Worm (Caenorhabditis elegans) whole organism, L3 larva: ENCODE results near the gene F13A7.14.

Source experiments
- R02D3.7 ChIP-seq: fragments of 150-350 bp; optimal IDR thresholded peaks from 2 replicates; lab custom pipeline; 2014; ENCODE audit warnings: missing biosample characterization, missing genetic modification characterization
- ZK546.5 ChIP-seq: sonication (generic microtip); optimal IDR thresholded peaks from 2 replicates; lab custom pipeline; 2017; ENCODE audit warnings: missing biosample characterization, missing genetic modification characterization
- aly-2 ChIP-seq: fragments of 150-350 bp; optimal IDR thresholded peaks from 2 replicates; lab custom pipeline; 2014; ENCODE audit warnings: missing biosample characterization, missing genetic modification characterization
- ama-1 ChIP-seq: fragments of 150-350 bp; optimal IDR thresholded peaks from 2 replicates; lab custom pipeline; 2018
- ceh-16 ChIP-seq: sonication (generic microtip); optimal IDR thresholded peaks from 2 replicates; lab custom pipeline; 2017; ENCODE audit warnings: missing biosample characterization, missing genetic modification characterization
- ceh-28 ChIP-seq: fragments of 150-350 bp; optimal IDR thresholded peaks from 2 replicates; lab custom pipeline; 2014; ENCODE audit warnings: missing biosample characterization, missing genetic modification reagents, missing genetic modification characterization
- ceh-82 ChIP-seq: fragments of 150-350 bp; optimal IDR thresholded peaks from 2 replicates; lab custom pipeline; 2014; ENCODE audit warnings: missing biosample characterization, missing genetic modification characterization
- ceh-9 ChIP-seq: sonication (generic microtip); optimal IDR thresholded peaks from 2 replicates; lab custom pipeline; 2018; ENCODE audit warnings: missing biosample characterization, missing genetic modification characterization
- daf-12 ChIP-seq: fragments of 150-350 bp; optimal IDR thresholded peaks from 2 replicates; lab custom pipeline; 2014; ENCODE audit warnings: missing biosample characterization, missing genetic modification reagents, missing genetic modification characterization
- egl-27 ChIP-seq: sonication (generic microtip); optimal IDR thresholded peaks from 4 replicates; lab custom pipeline; 2017; ENCODE audit warnings: missing biosample characterization, missing genetic modification reagents, missing genetic modification characterization
- egl-5 ChIP-seq: fragments of 150-350 bp; optimal IDR thresholded peaks from 2 replicates; lab custom pipeline; 2017; ENCODE audit warnings: missing biosample characterization, missing genetic modification reagents, missing genetic modification characterization, inconsistent platforms
- elt-1 ChIP-seq: fragments of 150-350 bp; optimal IDR thresholded peaks from 2 replicates; lab custom pipeline; 2014; ENCODE audit warnings: missing biosample characterization, missing genetic modification characterization
- elt-2 ChIP-seq: sonication (generic microtip); optimal IDR thresholded peaks from 2 replicates; lab custom pipeline; 2016; ENCODE audit warnings: missing genetic modification reagents, mild to moderate bottlenecking, missing genetic modification characterization, missing compliant biosample characterization
- elt-3 ChIP-seq, 3 experiments: fragments of 150-350 bp in 1 of 3; sonication (generic microtip) in 2 of 3; optimal IDR thresholded peaks; 2 replicates in 2 of 3; 4 replicates in 1 of 3; lab custom pipeline; 2014 to 2017; ENCODE audit warnings: missing biosample characterization in 3 of 3, missing genetic modification characterization in 3 of 3
- eor-1 ChIP-seq, 2 experiments: fragments of 150-350 bp; optimal IDR thresholded peaks; 2 replicates each; lab custom pipeline; 2014 to 2018; ENCODE audit warnings: missing biosample characterization in 2 of 2, missing genetic modification characterization in 2 of 2
- fkh-10 ChIP-seq: sonication (generic microtip); optimal IDR thresholded peaks from 2 replicates; lab custom pipeline; 2017; ENCODE audit warnings: missing biosample characterization, missing genetic modification reagents, missing genetic modification characterization
- fkh-2 ChIP-seq: fragments of 150-350 bp; optimal IDR thresholded peaks from 2 replicates; lab custom pipeline; 2014; ENCODE audit warnings: missing biosample characterization, missing genetic modification reagents, missing genetic modification characterization
- fos-1 ChIP-seq: fragments of 150-350 bp; optimal IDR thresholded peaks from 2 replicates; lab custom pipeline; 2014; ENCODE audit warnings: missing biosample characterization, missing genetic modification characterization
- hmg-11 ChIP-seq: sonication (generic microtip); optimal IDR thresholded peaks from 2 replicates; lab custom pipeline; 2016; ENCODE audit warnings: missing genetic modification characterization, missing compliant biosample characterization
- jun-1 ChIP-seq: fragments of 150-350 bp; optimal IDR thresholded peaks from 2 replicates; lab custom pipeline; 2014; ENCODE audit warnings: missing biosample characterization, missing genetic modification reagents, missing genetic modification characterization
- lin-15B ChIP-seq: fragments of 150-350 bp; optimal IDR thresholded peaks from 2 replicates; lab custom pipeline; 2014; ENCODE audit warnings: missing biosample characterization, missing genetic modification characterization
- lin-39 ChIP-seq: fragments of 150-350 bp; optimal IDR thresholded peaks from 2 replicates; lab custom pipeline; 2018; ENCODE audit warnings: missing biosample characterization, missing genetic modification reagents, missing genetic modification characterization
- lsy-12 ChIP-seq: sonication (generic microtip); optimal IDR thresholded peaks from 2 replicates; lab custom pipeline; 2016; ENCODE audit warnings: mild to moderate bottlenecking, missing genetic modification characterization, missing compliant biosample characterization
- mdl-1 ChIP-seq: fragments of 150-350 bp; optimal IDR thresholded peaks from 2 replicates; lab custom pipeline; 2014; ENCODE audit warnings: missing biosample characterization, missing genetic modification characterization
- mml-1 ChIP-seq: fragments of 150-350 bp; sonication (generic microtip); optimal IDR thresholded peaks from 3 replicates; lab custom pipeline; 2014; ENCODE audit warnings: missing biosample characterization, missing genetic modification characterization
- nfya-1 ChIP-seq: sonication (generic microtip); optimal IDR thresholded peaks from 2 replicates; lab custom pipeline; 2017; ENCODE audit warnings: missing genetic modification characterization, mild to moderate bottlenecking, missing compliant biosample characterization, antibody characterized with exemption, moderate library complexity; ENCODE audit not compliant: insufficient read depth
- nhr-11 ChIP-seq: fragments of 150-350 bp; optimal IDR thresholded peaks from 2 replicates; lab custom pipeline; 2014; ENCODE audit warnings: missing biosample characterization, missing genetic modification characterization
- nhr-12 ChIP-seq: fragments of 150-350 bp; optimal IDR thresholded peaks from 2 replicates; lab custom pipeline; 2014; ENCODE audit warnings: missing biosample characterization, missing genetic modification characterization
- nhr-23 ChIP-seq: fragments of 150-350 bp; optimal IDR thresholded peaks from 2 replicates; lab custom pipeline; 2014; ENCODE audit warnings: missing biosample characterization, missing genetic modification reagents, missing genetic modification characterization
- nhr-237 ChIP-seq: fragments of 150-350 bp; optimal IDR thresholded peaks from 2 replicates; lab custom pipeline; 2014; ENCODE audit warnings: missing biosample characterization, missing genetic modification characterization
- nhr-25 ChIP-seq: sonication (generic microtip); optimal IDR thresholded peaks from 2 replicates; lab custom pipeline; 2017; ENCODE audit warnings: missing biosample characterization, missing genetic modification characterization
- nhr-28 ChIP-seq: fragments of 150-350 bp; optimal IDR thresholded peaks from 2 replicates; lab custom pipeline; 2014; ENCODE audit warnings: missing biosample characterization, missing genetic modification characterization
- nhr-43 ChIP-seq: sonication (generic microtip); optimal IDR thresholded peaks from 2 replicates; lab custom pipeline; 2016; ENCODE audit warnings: mild to moderate bottlenecking, missing genetic modification characterization, missing compliant biosample characterization; ENCODE audit not compliant: poor library complexity, severe bottlenecking
- nhr-67 ChIP-seq: fragments of 150-350 bp; optimal IDR thresholded peaks from 2 replicates; lab custom pipeline; 2014; ENCODE audit warnings: missing biosample characterization, missing genetic modification characterization
- nhr-76 ChIP-seq: fragments of 150-350 bp; sonication (generic microtip); optimal IDR thresholded peaks from 5 replicates; lab custom pipeline; 2014; ENCODE audit warnings: missing biosample characterization, missing genetic modification characterization
- nhr-77 ChIP-seq: fragments of 150-350 bp; optimal IDR thresholded peaks from 2 replicates; lab custom pipeline; 2014; ENCODE audit warnings: missing biosample characterization, missing genetic modification characterization
- pha-4 ChIP-seq: fragments of 150-350 bp; optimal IDR thresholded peaks from 2 replicates; lab custom pipeline; 2014; ENCODE audit warnings: missing biosample characterization, missing genetic modification reagents, missing genetic modification characterization
- pqm-1 ChIP-seq: fragments of 150-350 bp; optimal IDR thresholded peaks from 2 replicates; lab custom pipeline; 2017; ENCODE audit warnings: missing biosample characterization, missing genetic modification characterization, inconsistent platforms
- sea-2 ChIP-seq: fragments of 150-350 bp; sonication (generic microtip); optimal IDR thresholded peaks from 4 replicates; lab custom pipeline; 2014; ENCODE audit warnings: missing biosample characterization, missing genetic modification reagents, missing genetic modification characterization
- skn-1 ChIP-seq: fragments of 150-350 bp; optimal IDR thresholded peaks from 2 replicates; lab custom pipeline; 2014; ENCODE audit warnings: missing biosample characterization, missing genetic modification characterization
- snpc-4 ChIP-seq: fragments of 150-350 bp; optimal IDR thresholded peaks from 2 replicates; lab custom pipeline; 2014; ENCODE audit warnings: missing biosample characterization, missing genetic modification characterization
- tbx-2 ChIP-seq: sonication (generic microtip); optimal IDR thresholded peaks from 2 replicates; lab custom pipeline; 2016; ENCODE audit warnings: mild to moderate bottlenecking, missing genetic modification characterization, missing compliant biosample characterization
- unc-39 ChIP-seq: sonication (generic microtip); optimal IDR thresholded peaks from 4 replicates; lab custom pipeline; 2017; ENCODE audit warnings: missing biosample characterization, missing genetic modification characterization
- unc-62 ChIP-seq: fragments of 150-350 bp; sonication (generic microtip); optimal IDR thresholded peaks from 4 replicates; lab custom pipeline; 2014; ENCODE audit warnings: missing biosample characterization, missing genetic modification reagents, missing genetic modification characterization
- zag-1 ChIP-seq: fragments of 150-350 bp; optimal IDR thresholded peaks from 2 replicates; lab custom pipeline; 2014; ENCODE audit warnings: missing biosample characterization, missing genetic modification characterization
- ztf-11 ChIP-seq: fragments of 150-350 bp; optimal IDR thresholded peaks from 2 replicates; lab custom pipeline; 2014; ENCODE audit warnings: missing biosample characterization, missing genetic modification characterization
- ztf-4 ChIP-seq: fragments of 150-350 bp; optimal IDR thresholded peaks from 2 replicates; lab custom pipeline; 2014; ENCODE audit warnings: missing biosample characterization, missing genetic modification characterization

The F13A7.14 gene

ce11 chrV:16370039-16370438, 31.7 kb upstream of the F13A7.14 start:
- TF ChIP-seq tbx-2 (tag; lab: Kevin White, UChicago): peak; percentile 63
- no peak for TF ChIP-seq fkh-10 (GFP tag; lab: Kevin White, UChicago)
- TF ChIP-seq snpc-4 (tag; lab: Kevin White, UChicago): peak; percentile 16
- peak; percentile 25 for TF ChIP-seq pqm-1
- no peak for TF ChIP-seq unc-62 (GFP tag; lab: Kevin White, UChicago)
- no peak for TF ChIP-seq nhr-12
- TF ChIP-seq pha-4: peak; percentile 68
- TF ChIP-seq egl-27 (tag; lab: Kevin White, UChicago): no peak
- no peak for TF ChIP-seq ceh-28
- no peak for TF ChIP-seq ceh-9 (tag; lab: Kevin White, UChicago)
- no peak for TF ChIP-seq nhr-67 (tag; lab: Kevin White, UChicago)
- no peak for TF ChIP-seq fkh-2 (tag; lab: Kevin White, UChicago)
- peak; percentile 65 for TF ChIP-seq skn-1 (tag; lab: Kevin White, UChicago)
- TF ChIP-seq nfya-1 (tag; lab: Kevin White, UChicago): peak; percentile 64
- TF ChIP-seq mml-1 (tag; lab: Kevin White, UChicago): no peak
- peak; percentile 2 for TF ChIP-seq nhr-23 (tag; lab: Kevin White, UChicago)
- no peak for TF ChIP-seq daf-12 (tag; lab: Kevin White, UChicago)
- no peak for TF ChIP-seq ceh-16 (tag; lab: Kevin White, UChicago)
- TF ChIP-seq unc-39 (tag; lab: Kevin White, UChicago): no peak
- TF ChIP-seq sea-2 (GFP tag; lab: Kevin White, UChicago): no peak
- peak; percentile 71 for TF ChIP-seq lsy-12
- TF ChIP-seq ceh-82: no peak
- TF ChIP-seq hmg-11 (tag; lab: Kevin White, UChicago): peak; percentile 83
- TF ChIP-seq nhr-43 (tag; lab: Kevin White, UChicago): peak; percentile 73
- TF ChIP-seq elt-1 (tag; lab: Kevin White, UChicago): no peak
- TF ChIP-seq eor-1 (tag; optimal IDR thresholded peaks at IDR 0.05; lab: Kevin White, UChicago): no peak
- TF ChIP-seq nhr-28 (tag; lab: Kevin White, UChicago): no peak
- TF ChIP-seq fos-1 (tag; lab: Kevin White, UChicago): no peak
- peak; percentile 48 for TF ChIP-seq lin-15B (tag; lab: Kevin White, UChicago)
- TF ChIP-seq elt-2 (tag; lab: Kevin White, UChicago): peak; percentile 71
- peak; percentile 61 for TF ChIP-seq nhr-25
- TF ChIP-seq jun-1 (tag; lab: Kevin White, UChicago): peak; percentile 66
- TF ChIP-seq lin-39 (tag; lab: Kevin White, UChicago): peak; percentile 60
- no peak for TF ChIP-seq zag-1 (tag; lab: Kevin White, UChicago)
- TF ChIP-seq ZK546.5 (tag; lab: Kevin White, UChicago): no peak
- no peak for TF ChIP-seq ama-1 (lab: Kevin White, UChicago)
- TF ChIP-seq ztf-4: peak; percentile 21
- TF ChIP-seq aly-2 (tag; lab: Kevin White, UChicago): no peak
- TF ChIP-seq R02D3.7 (tag; lab: Kevin White, UChicago): no peak
- TF ChIP-seq nhr-11 (tag; lab: Kevin White, UChicago): no peak
- no peak for TF ChIP-seq mdl-1 (tag; lab: Kevin White, UChicago)
- TF ChIP-seq nhr-77 (tag; lab: Kevin White, UChicago): no peak
- TF ChIP-seq nhr-237 (tag; lab: Kevin White, UChicago): no peak
- no peak for TF ChIP-seq ztf-11
- TF ChIP-seq egl-5 (tag; lab: Kevin White, UChicago): no peak
- peak in 1 of 3 experiments; percentile 8 for TF ChIP-seq elt-3 (tag; optimal IDR thresholded peaks at IDR 0.05; lab: Kevin White, UChicago)
- no peak for TF ChIP-seq nhr-76 (tag; lab: Kevin White, UChicago)
